Worm (Caenorhabditis elegans): Measurements from ENCODE around the gene gei-6.

DNA sequence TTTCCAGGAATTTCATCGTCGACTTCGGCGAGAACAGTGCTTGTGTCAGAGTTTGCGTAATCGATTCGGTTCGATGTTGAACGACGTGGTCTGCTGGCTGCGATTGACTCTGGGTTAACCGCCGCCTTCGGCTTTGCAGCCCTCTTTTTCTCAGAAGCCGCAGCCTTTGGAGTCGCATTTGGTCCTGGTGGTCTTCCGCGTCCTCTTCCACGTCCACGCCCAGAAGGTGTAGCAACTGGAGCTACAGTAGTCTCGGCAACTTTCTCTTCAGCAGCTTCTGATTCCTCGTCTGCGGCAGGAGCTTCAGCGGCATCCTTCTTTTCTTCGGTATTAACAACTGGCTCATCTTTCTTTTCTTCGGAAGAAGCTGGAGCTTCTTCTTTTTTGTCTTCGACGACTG is 35.8 kb downstream of the gei-6 start:
- TF ChIP-seq nhr-76 (tag; optimal IDR thresholded peaks at IDR 0.05) = no peak
- TF ChIP-seq ceh-82 (tag; optimal IDR thresholded peaks at IDR 0.05) = no peak
- no peak for TF ChIP-seq sox-4 (tag; optimal IDR thresholded peaks at IDR 0.05)
- TF ChIP-seq lsy-2 (tag; optimal IDR thresholded peaks at IDR 0.05) = no peak
